Worm (Caenorhabditis elegans): ENCODE data around the gene B0303.16.

DNA sequence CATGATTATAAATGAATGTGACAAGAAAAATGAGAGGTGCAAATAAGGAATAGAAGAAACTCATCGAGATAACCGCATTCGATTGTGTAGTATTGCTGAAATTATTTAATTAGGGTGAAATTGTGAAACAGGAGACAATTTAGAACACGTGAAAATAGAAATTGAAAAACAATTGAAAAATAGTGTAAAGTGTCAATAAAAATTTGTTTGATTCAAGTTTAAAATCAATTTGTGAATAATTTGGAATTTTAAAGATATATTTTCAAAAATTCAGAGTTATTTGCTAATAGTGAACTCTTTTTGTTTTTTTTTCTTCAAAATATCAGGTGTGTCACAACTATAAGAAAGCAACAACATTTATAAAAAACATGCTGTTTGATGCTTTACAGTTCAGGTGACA is 26.4 kb downstream of the B0303.16 start, which contains the start of gene ZK370.4:
- TF ChIP-seq pes-1 (GFP tag; IDR thresholded peaks at IDR 0.05): no peak
- TF ChIP-seq flt-1 (GFP tag; IDR thresholded peaks at IDR 0.05): no peak
- TF ChIP-seq B0310.2 (tag; optimal IDR thresholded peaks at IDR 0.05): no peak
- TF ChIP-seq ceh-36 (tag; optimal IDR thresholded peaks at IDR 0.05): no peak
- TF ChIP-seq ama-1 (optimal IDR thresholded peaks at IDR 0.05): no peak
- no peak for TF ChIP-seq aly-1 (tag; optimal IDR thresholded peaks at IDR 0.05)
- TF ChIP-seq F13C5.2 (tag; optimal IDR thresholded peaks at IDR 0.05): no peak
- no peak for TF ChIP-seq ceh-13 (GFP tag; optimal IDR thresholded peaks at IDR 0.05)
- TF ChIP-seq scrt-1 (GFP tag; IDR thresholded peaks at IDR 0.05): no peak
- TF ChIP-seq tra-4 (tag; optimal IDR thresholded peaks at IDR 0.05): no peak
- no peak for TF ChIP-seq tbx-37 (GFP tag; conservative IDR thresholded peaks at IDR 0.05)

Measured in whole organism, early embryonic.